Worm (Caenorhabditis elegans) whole organism, L1 larva: ENCODE results near the gene nhr-131.

ENCODE experiments used
- C04F5.9 ChIP-seq: sonication (generic microtip); optimal IDR thresholded peaks from 2 replicates; lab custom pipeline; 2016; ENCODE audit warnings: missing genetic modification characterization, missing compliant biosample characterization
- F16B12.6 ChIP-seq: fragments of 150-350 bp; optimal IDR thresholded peaks from 2 replicates; lab custom pipeline; 2014; ENCODE audit warnings: missing biosample characterization, missing genetic modification characterization
- Y116A8C.19 ChIP-seq: sonication (generic microtip); optimal IDR thresholded peaks from 2 replicates; lab custom pipeline; 2016; ENCODE audit warnings: missing compliant biosample characterization, missing genetic modification characterization, borderline replicate concordance
- alr-1 ChIP-seq: fragments of 200-800 bp; sonication (Bioruptor generic); optimal IDR thresholded peaks from 2 replicates; lab custom pipeline; 2018; ENCODE audit warnings: borderline replicate concordance, mild to moderate bottlenecking, missing genetic modification characterization, missing compliant biosample characterization
- ama-1 ChIP-seq: fragments of 150-350 bp; optimal IDR thresholded peaks from 2 replicates; lab custom pipeline; 2014
- blmp-1 ChIP-seq: fragments of 150-350 bp; optimal IDR thresholded peaks from 2 replicates; lab custom pipeline; 2014; ENCODE audit warnings: missing biosample characterization, missing genetic modification characterization
- ceh-8 ChIP-seq: fragments of 200-800 bp; sonication (Bioruptor generic); optimal IDR thresholded peaks from 2 replicates; lab custom pipeline; 2018; ENCODE audit warnings: mild to moderate bottlenecking, missing genetic modification characterization, moderate library complexity, missing compliant biosample characterization
- ceh-82 ChIP-seq, 3 experiments: fragments of 150-350 bp in 1 of 3; sonication (generic microtip) in 2 of 3; optimal IDR thresholded peaks; 2 replicates each; lab custom pipeline; 2014 to 2017; ENCODE audit warnings: missing biosample characterization in 3 of 3, missing genetic modification characterization in 3 of 3
- dpl-1 ChIP-seq, 3 experiments: fragments of 150-350 bp in 2 of 3; sonication (generic microtip) in 1 of 3; optimal IDR thresholded peaks; 2 replicates each; lab custom pipeline; 2014 to 2017; ENCODE audit warnings: missing biosample characterization in 3 of 3, missing genetic modification characterization in 3 of 3, missing genetic modification reagents in 3 of 3
- dsc-1 ChIP-seq: sonication (generic microtip); optimal IDR thresholded peaks from 2 replicates; lab custom pipeline; 2016; ENCODE audit warnings: mild to moderate bottlenecking, missing genetic modification characterization, missing compliant biosample characterization
- efl-3 ChIP-seq: fragments of 200-800 bp; sonication (Bioruptor generic); optimal IDR thresholded peaks from 2 replicates; lab custom pipeline; 2018; ENCODE audit warnings: mild to moderate bottlenecking, missing genetic modification characterization, missing compliant biosample characterization
- elt-2 ChIP-seq: sonication (generic microtip); optimal IDR thresholded peaks from 2 replicates; lab custom pipeline; 2016; ENCODE audit warnings: missing genetic modification characterization, mild to moderate bottlenecking, inconsistent platforms, missing compliant biosample characterization, missing genetic modification reagents
- elt-3 ChIP-seq, 6 experiments: fragments of 150-350 bp in 1 of 6; sonication (generic microtip); optimal IDR thresholded peaks; 2 replicates each; lab custom pipeline; 2017 to 2018; ENCODE audit warnings: missing biosample characterization in 6 of 6, missing genetic modification characterization in 6 of 6, inconsistent platforms in 1 of 6
- ets-5 ChIP-seq: fragments of 200-800 bp; sonication (Bioruptor generic); IDR thresholded peaks from 2 replicates; pipeline ENCODE4 v1.3.6; 2022; ENCODE audit warnings: missing genetic modification characterization, missing compliant biosample characterization
- fkh-10 ChIP-seq: sonication (generic microtip); optimal IDR thresholded peaks from 2 replicates; lab custom pipeline; 2017; ENCODE audit warnings: missing biosample characterization, missing genetic modification reagents, missing genetic modification characterization
- fkh-4 ChIP-seq: sonication (generic microtip); optimal IDR thresholded peaks from 2 replicates; lab custom pipeline; 2016; ENCODE audit warnings: missing compliant biosample characterization, missing genetic modification characterization, borderline replicate concordance
- grh-1 ChIP-seq: fragments of 200-800 bp; sonication (Bioruptor generic); IDR thresholded peaks from 2 replicates; pipeline ENCODE4 v1.3.6; 2022; ENCODE audit warnings: missing genetic modification reagents, missing genetic modification characterization, missing compliant biosample characterization
- hlh-17 ChIP-seq: fragments of 200-800 bp; sonication (Bioruptor generic); optimal IDR thresholded peaks from 2 replicates; lab custom pipeline; 2018; ENCODE audit warnings: missing genetic modification characterization, mild to moderate bottlenecking, missing compliant biosample characterization, moderate library complexity, borderline replicate concordance
- irx-1 ChIP-seq: sonication (generic microtip); optimal IDR thresholded peaks from 2 replicates; lab custom pipeline; 2016; ENCODE audit warnings: missing genetic modification characterization, missing compliant biosample characterization
- isw-1 ChIP-seq: fragments of 200-800 bp; sonication (Bioruptor generic); IDR thresholded peaks from 2 replicates; pipeline ENCODE4 v1.3.6; 2022; ENCODE audit warnings: missing genetic modification characterization, missing compliant biosample characterization
- lin-14 ChIP-seq: fragments of 200-800 bp; sonication (Bioruptor generic); optimal IDR thresholded peaks from 2 replicates; lab custom pipeline; 2018; ENCODE audit warnings: mild to moderate bottlenecking, missing genetic modification characterization, moderate library complexity, missing compliant biosample characterization
- lin-35 ChIP-seq, 2 experiments: fragments of 150-350 bp; optimal IDR thresholded peaks; 2 replicates each; lab custom pipeline; 2014; ENCODE audit warnings: missing biosample characterization in 2 of 2, missing genetic modification characterization in 2 of 2, missing genetic modification reagents in 2 of 2
- mdl-1 ChIP-seq, 2 experiments: fragments of 150-350 bp; optimal IDR thresholded peaks; 2 replicates each; lab custom pipeline; 2014 to 2017; ENCODE audit warnings: missing biosample characterization in 2 of 2, missing genetic modification characterization in 2 of 2, inconsistent platforms in 1 of 2
- nhr-11 ChIP-seq: fragments of 150-350 bp; optimal IDR thresholded peaks from 2 replicates; lab custom pipeline; 2014; ENCODE audit warnings: missing biosample characterization, missing genetic modification characterization
- nhr-12 ChIP-seq: sonication (generic microtip); optimal IDR thresholded peaks from 2 replicates; lab custom pipeline; 2017; ENCODE audit warnings: missing biosample characterization, missing genetic modification characterization
- nhr-20 ChIP-seq: sonication (generic microtip); optimal IDR thresholded peaks from 2 replicates; lab custom pipeline; 2016; ENCODE audit warnings: mild to moderate bottlenecking, missing genetic modification characterization, missing compliant biosample characterization
- nhr-237 ChIP-seq: fragments of 150-350 bp; optimal IDR thresholded peaks from 2 replicates; lab custom pipeline; 2014; ENCODE audit warnings: missing biosample characterization, missing genetic modification characterization
- nhr-76 ChIP-seq: sonication (generic microtip); optimal IDR thresholded peaks from 2 replicates; lab custom pipeline; 2017; ENCODE audit warnings: missing biosample characterization, missing genetic modification characterization
- nhr-77 ChIP-seq: fragments of 150-350 bp; optimal IDR thresholded peaks from 2 replicates; lab custom pipeline; 2014; ENCODE audit warnings: missing biosample characterization, missing genetic modification characterization
- nhr-84 ChIP-seq: sonication (generic microtip); optimal IDR thresholded peaks from 2 replicates; lab custom pipeline; 2017; ENCODE audit warnings: missing biosample characterization, missing genetic modification characterization
- nhr-90 ChIP-seq: sonication (generic microtip); optimal IDR thresholded peaks from 2 replicates; lab custom pipeline; 2016; ENCODE audit warnings: mild to moderate bottlenecking, missing genetic modification characterization, missing compliant biosample characterization; ENCODE audit not compliant: poor library complexity
- pag-3 ChIP-seq: sonication (generic microtip); optimal IDR thresholded peaks from 2 replicates; lab custom pipeline; 2017; ENCODE audit warnings: missing genetic modification characterization, mild to moderate bottlenecking, missing compliant biosample characterization, antibody characterized with exemption, borderline replicate concordance; ENCODE audit not compliant: insufficient read depth
- pax-3 ChIP-seq: fragments of 200-800 bp; sonication (Bioruptor generic); optimal IDR thresholded peaks from 2 replicates; lab custom pipeline; 2018; ENCODE audit warnings: mild to moderate bottlenecking, missing genetic modification characterization, moderate library complexity, missing compliant biosample characterization
- pqm-1 ChIP-seq: sonication (generic microtip); optimal IDR thresholded peaks from 3 replicates; lab custom pipeline; 2017; ENCODE audit warnings: missing biosample characterization, missing genetic modification characterization
- skn-1 ChIP-seq: fragments of 150-350 bp; optimal IDR thresholded peaks from 2 replicates; lab custom pipeline; 2014; ENCODE audit warnings: missing biosample characterization, missing genetic modification characterization
- snpc-4 ChIP-seq: fragments of 150-350 bp; optimal IDR thresholded peaks from 2 replicates; lab custom pipeline; 2014; ENCODE audit warnings: missing biosample characterization, missing genetic modification characterization
- snu-23 ChIP-seq: sonication (generic microtip); optimal IDR thresholded peaks from 2 replicates; lab custom pipeline; 2016; ENCODE audit warnings: missing genetic modification characterization, missing compliant biosample characterization
- sptf-1 ChIP-seq: fragments of 150-350 bp; optimal IDR thresholded peaks from 2 replicates; lab custom pipeline; 2014; ENCODE audit warnings: missing biosample characterization, missing genetic modification characterization
- tlp-1 ChIP-seq: fragments of 150-350 bp; optimal IDR thresholded peaks from 2 replicates; lab custom pipeline; 2014; ENCODE audit warnings: missing biosample characterization, missing genetic modification characterization
- unc-30 ChIP-seq: sonication (generic microtip); optimal IDR thresholded peaks from 2 replicates; lab custom pipeline; 2017; ENCODE audit warnings: missing biosample characterization, missing genetic modification characterization
- unc-62 ChIP-seq: fragments of 150-350 bp; optimal IDR thresholded peaks from 2 replicates; lab custom pipeline; 2014; ENCODE audit warnings: missing biosample characterization, missing genetic modification reagents, missing genetic modification characterization
- unc-98 ChIP-seq: fragments of 200-800 bp; sonication (Bioruptor generic); IDR thresholded peaks from 2 replicates; pipeline ENCODE4 v1.3.6; 2022; ENCODE audit warnings: missing genetic modification characterization, missing compliant biosample characterization
- zip-4 ChIP-seq: fragments of 200-800 bp; sonication (Bioruptor generic); optimal IDR thresholded peaks from 2 replicates; lab custom pipeline; 2018; ENCODE audit warnings: mild to moderate bottlenecking, missing genetic modification characterization, moderate library complexity, missing compliant biosample characterization
- ztf-11 ChIP-seq, 2 experiments: sonication (generic microtip); optimal IDR thresholded peaks; 2 replicates each; lab custom pipeline; 2016 to 2017; ENCODE audit warnings: missing genetic modification characterization in 2 of 2, missing biosample characterization in 1 of 2, missing compliant biosample characterization in 1 of 2

nhr-131 gene

DNA sequence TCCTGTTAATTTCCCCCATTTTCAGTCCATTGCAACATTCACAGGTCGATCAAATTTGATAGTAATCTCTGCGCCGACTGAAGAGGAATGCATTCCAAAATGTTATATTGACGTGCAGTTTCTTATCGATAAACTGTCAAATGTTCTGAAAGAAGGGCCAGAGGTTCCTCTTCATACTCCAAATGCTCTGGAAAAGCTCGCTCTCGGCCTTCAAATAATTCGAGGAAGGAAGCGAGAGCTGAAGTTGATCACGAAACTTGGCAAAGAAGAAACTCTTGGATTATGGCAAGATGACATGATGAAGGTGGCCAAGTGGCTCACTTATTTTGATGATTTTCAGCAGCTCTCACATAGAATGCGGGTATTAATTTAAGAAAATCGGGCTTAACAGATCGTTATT lies 15.1 kb upstream of the nhr-131 start:
- TF ChIP-seq grh-1 (GFP tag; lab: Robert Waterston, UW), result no peak

DNA sequence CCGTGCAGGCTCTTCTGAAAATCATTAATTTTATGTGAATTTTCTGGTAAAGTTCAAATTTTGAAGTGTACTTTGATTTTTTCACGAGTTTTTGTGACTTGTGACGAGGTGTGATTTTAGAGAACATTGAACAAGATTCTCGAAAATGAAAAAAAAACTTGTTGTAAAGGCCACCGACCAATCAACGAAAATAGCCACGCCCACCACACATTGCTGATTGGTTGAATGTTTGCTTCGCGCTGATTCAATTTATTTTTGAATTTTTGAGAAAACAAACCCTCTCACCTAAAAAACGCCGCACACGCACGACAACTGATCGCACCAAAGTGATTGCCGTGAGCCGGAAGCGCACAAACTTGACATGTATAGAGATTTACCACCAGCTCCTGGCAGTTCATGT lies 11.3 kb upstream of the nhr-131 start:
- TF ChIP-seq C04F5.9 (tag; lab: Kevin White, UChicago) (no peak), pax-3 (tag; lab: Kevin White, UChicago) (no peak), F16B12.6 (tag; lab: Kevin White, UChicago) (no peak), ets-5 (GFP tag; lab: Robert Waterston, UW) (no peak), nhr-76 (tag; lab: Kevin White, UChicago) (no peak), snpc-4 (no peak), pqm-1 (tag; lab: Kevin White, UChicago) (no peak), nhr-237 (tag; lab: Kevin White, UChicago) (no peak), fkh-10 (GFP tag; lab: Kevin White, UChicago) (no peak)

DNA sequence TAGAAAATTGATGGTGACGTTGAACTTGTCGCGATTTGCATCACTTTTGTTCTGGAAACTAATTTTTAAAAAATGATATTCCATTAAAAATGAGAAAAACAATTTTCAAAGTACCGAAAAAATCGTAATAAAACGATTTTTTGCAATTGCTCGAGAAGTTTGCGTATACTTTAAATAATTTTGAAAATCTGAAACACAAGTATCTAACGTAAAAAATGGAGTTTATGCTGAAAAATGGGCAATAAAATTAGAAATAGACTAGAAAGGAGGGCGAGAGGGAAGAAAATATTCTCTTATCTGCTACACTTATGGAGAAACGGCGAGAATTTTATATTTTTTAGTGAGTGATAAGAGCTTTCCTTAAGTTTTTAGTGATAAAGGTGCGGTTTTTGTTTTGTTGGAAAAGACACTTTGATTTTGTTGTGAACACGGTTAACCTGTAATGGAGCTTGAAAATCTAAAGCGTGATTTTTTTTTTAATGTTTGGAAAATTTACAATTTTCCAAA lies 10.8 kb upstream of the nhr-131 start, which contains the start of gene nhr-130:
nhr-130 (minus strand) TSS at position 51 of the 507 bp plus-strand sequence.
- peak; percentile 78 for TF ChIP-seq elt-2 (tag; lab: Kevin White, UChicago)
- TF ChIP-seq nhr-77 (tag; lab: Kevin White, UChicago), result no peak
- peak; percentile 12 for TF ChIP-seq lin-14 (GFP tag; lab: Kevin White, UChicago)
- no peak for TF ChIP-seq dpl-1 (GFP tag; optimal IDR thresholded peaks at IDR 0.05; lab: Kevin White, UChicago)
- TF ChIP-seq tlp-1 (tag; lab: Kevin White, UChicago), result peak; percentile 28
- TF ChIP-seq nhr-20 (tag; lab: Kevin White, UChicago), result peak; percentile 30

DNA sequence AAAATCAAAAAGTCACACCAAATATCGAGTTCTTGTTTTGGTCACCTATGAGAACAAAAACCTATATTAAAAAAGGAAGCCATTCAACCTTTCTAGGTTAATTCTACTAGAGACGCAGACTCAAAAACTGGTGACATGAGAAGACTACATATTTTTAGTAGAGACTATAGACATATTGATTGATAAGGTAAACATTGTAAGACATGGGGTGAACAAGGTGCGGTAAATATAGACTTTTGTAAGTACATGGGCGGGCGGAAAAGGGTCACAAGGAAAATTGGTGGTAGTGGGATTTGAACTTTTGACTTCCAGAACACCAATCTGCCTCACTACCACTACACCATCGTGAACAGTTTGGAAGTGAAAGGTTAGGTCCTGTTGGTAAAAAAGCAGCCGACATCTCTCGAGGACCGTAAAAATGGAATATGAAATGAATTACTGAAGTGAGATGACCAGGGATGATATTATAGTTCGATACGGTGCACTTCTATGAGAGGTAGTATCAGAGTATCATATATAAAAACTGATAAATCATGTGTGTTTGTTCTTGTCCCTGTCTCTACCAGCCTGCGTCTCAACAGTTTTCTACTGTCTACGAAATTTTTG lies 9.8 kb upstream of the nhr-131 start, which contains the start of gene nhr-212:
nhr-212 (plus strand) TSS at position 573 of the 606 bp plus-strand sequence.
- TF ChIP-seq zip-4 (no peak), mdl-1 (tag; optimal IDR thresholded peaks at IDR 0.05; lab: Kevin White, UChicago) (no peak), pag-3 (no peak), snu-23 (GFP tag; lab: Kevin White, UChicago) (peak; percentile 18), sptf-1 (no peak), nhr-20 (tag; lab: Kevin White, UChicago) (peak; percentile 55), fkh-4 (tag; lab: Kevin White, UChicago) (no peak), irx-1 (tag; lab: Kevin White, UChicago) (no peak), pax-3 (tag; lab: Kevin White, UChicago) (no peak), unc-30 (tag; lab: Kevin White, UChicago) (no peak), nhr-12 (tag; lab: Kevin White, UChicago) (no peak), Y116A8C.19 (no peak), elt-3 (tag; optimal IDR thresholded peaks at IDR 0.05; lab: Kevin White, UChicago) (no peak), nhr-84 (tag; lab: Kevin White, UChicago) (no peak), alr-1 (no peak), ceh-82 (tag; optimal IDR thresholded peaks at IDR 0.05; lab: Kevin White, UChicago) (no peak), skn-1 (tag; lab: Kevin White, UChicago) (no peak), ceh-8 (GFP tag; lab: Kevin White, UChicago) (no peak), unc-62 (GFP tag; lab: Kevin White, UChicago) (no peak), isw-1 (no peak), nhr-90 (tag; lab: Kevin White, UChicago) (peak; percentile 10), blmp-1 (tag; lab: Kevin White, UChicago) (no peak), nhr-76 (tag; lab: Kevin White, UChicago) (no peak), nhr-77 (tag; lab: Kevin White, UChicago) (peak; percentile 57), fkh-10 (GFP tag; lab: Kevin White, UChicago) (no peak), lin-14 (GFP tag; lab: Kevin White, UChicago) (peak; percentile 73), nhr-11 (no peak), efl-3 (GFP tag; lab: Kevin White, UChicago) (no peak), ztf-11 (tag; optimal IDR thresholded peaks at IDR 0.05; lab: Kevin White, UChicago) (no peak), ama-1 (lab: Kevin White, UChicago) (no peak), hlh-17 (GFP tag; lab: Kevin White, UChicago) (no peak), lin-35 (GFP tag; optimal IDR thresholded peaks at IDR 0.05; lab: Kevin White, UChicago) (peak in 1 of 2 experiments; percentile 53), dsc-1 (tag; lab: Kevin White, UChicago) (no peak), unc-98 (GFP tag; lab: Robert Waterston, UW) (no peak)
